Worm (Caenorhabditis elegans) whole organism, L4/young adult: ENCODE results near the gene F49E10.2.

Source experiments
- W03F9.2 ChIP-seq: fragments of 150-350 bp; optimal IDR thresholded peaks from 2 replicates; lab custom pipeline; 2014; ENCODE audit warnings: missing biosample characterization, missing genetic modification characterization
- dao-5 ChIP-seq: sonication (generic microtip); optimal IDR thresholded peaks from 2 replicates; lab custom pipeline; 2016; ENCODE audit warnings: missing genotype, missing genetic modification characterization, moderate library complexity, missing compliant biosample characterization

- TF ChIP-seq dao-5 (tag; lab: Kevin White, UChicago) (no peak), W03F9.2 (tag; lab: Kevin White, UChicago) (no peak)
These were observed at the start of gene F49E10.2 for ce11 chrX:5890080-5890479.
